Worm (Caenorhabditis elegans) whole organism, early embryonic: ENCODE measurements around the gene wdr-48.

ENCODE experiments used
- B0310.2 ChIP-seq: sonication (generic microtip); optimal IDR thresholded peaks from 2 replicates; lab custom pipeline; 2016; ENCODE audit warnings: mild to moderate bottlenecking, missing genetic modification characterization, missing compliant biosample characterization
- F13C5.2 ChIP-seq: sonication (generic microtip); optimal IDR thresholded peaks from 2 replicates; lab custom pipeline; 2017; ENCODE audit warnings: mild to moderate bottlenecking, missing genetic modification characterization, inconsistent platforms, missing compliant biosample characterization
- aly-1 ChIP-seq: sonication (generic microtip); optimal IDR thresholded peaks from 2 replicates; lab custom pipeline; 2016; ENCODE audit warnings: missing genetic modification characterization, missing compliant biosample characterization
- ama-1 ChIP-seq: fragments of 150-350 bp; optimal IDR thresholded peaks from 2 replicates; lab custom pipeline; 2014
- ceh-13 ChIP-seq: fragments of 200-800 bp; sonication (Bioruptor generic); optimal IDR thresholded peaks from 2 replicates; lab custom pipeline; 2018; ENCODE audit warnings: mild to moderate bottlenecking, missing genetic modification characterization, missing compliant biosample characterization
- ets-7 ChIP-seq: sonication (generic microtip); optimal IDR thresholded peaks from 2 replicates; lab custom pipeline; 2016; ENCODE audit warnings: missing genotype, missing genetic modification characterization, missing compliant biosample characterization
- hmbx-1 ChIP-seq: sonication (generic microtip); optimal IDR thresholded peaks from 2 replicates; lab custom pipeline; 2016; ENCODE audit warnings: mild to moderate bottlenecking, missing genetic modification characterization, missing compliant biosample characterization
- hnd-1 ChIP-seq: sonication (generic microtip); optimal IDR thresholded peaks from 2 replicates; lab custom pipeline; 2016; ENCODE audit warnings: missing genetic modification characterization, missing compliant biosample characterization
- pes-1 ChIP-seq: fragments of 200-800 bp; sonication (Bioruptor generic); IDR thresholded peaks from 2 replicates; pipeline ENCODE4 v1.3.6; 2022; ENCODE audit warnings: missing genetic modification reagents, missing genetic modification characterization, missing compliant biosample characterization
- scrt-1 ChIP-seq: fragments of 200-800 bp; sonication (Bioruptor generic); IDR thresholded peaks from 2 replicates; pipeline ENCODE4 v1.3.6; 2022; ENCODE audit warnings: missing genetic modification characterization, missing compliant biosample characterization
- sea-1 ChIP-seq: fragments of 200-800 bp; sonication (Bioruptor generic); conservative IDR thresholded peaks from 2 replicates; pipeline ENCODE4 v1.3.6; 2022; ENCODE audit warnings: missing genetic modification characterization, missing compliant biosample characterization
- tbx-11 ChIP-seq: fragments of 200-800 bp; sonication (Bioruptor generic); IDR thresholded peaks from 2 replicates; pipeline ENCODE4 v1.3.6; 2022; ENCODE audit warnings: missing genetic modification characterization, missing compliant biosample characterization
- tbx-37 ChIP-seq: fragments of 200-800 bp; sonication (Bioruptor generic); conservative IDR thresholded peaks from 2 replicates; pipeline ENCODE4 v1.3.6; 2022; ENCODE audit warnings: missing genetic modification reagents, missing genetic modification characterization, missing compliant biosample characterization
- tra-4 ChIP-seq: sonication (generic microtip); optimal IDR thresholded peaks from 2 replicates; lab custom pipeline; 2017; ENCODE audit warnings: missing genetic modification characterization, missing compliant biosample characterization

The wdr-48 gene

DNA sequence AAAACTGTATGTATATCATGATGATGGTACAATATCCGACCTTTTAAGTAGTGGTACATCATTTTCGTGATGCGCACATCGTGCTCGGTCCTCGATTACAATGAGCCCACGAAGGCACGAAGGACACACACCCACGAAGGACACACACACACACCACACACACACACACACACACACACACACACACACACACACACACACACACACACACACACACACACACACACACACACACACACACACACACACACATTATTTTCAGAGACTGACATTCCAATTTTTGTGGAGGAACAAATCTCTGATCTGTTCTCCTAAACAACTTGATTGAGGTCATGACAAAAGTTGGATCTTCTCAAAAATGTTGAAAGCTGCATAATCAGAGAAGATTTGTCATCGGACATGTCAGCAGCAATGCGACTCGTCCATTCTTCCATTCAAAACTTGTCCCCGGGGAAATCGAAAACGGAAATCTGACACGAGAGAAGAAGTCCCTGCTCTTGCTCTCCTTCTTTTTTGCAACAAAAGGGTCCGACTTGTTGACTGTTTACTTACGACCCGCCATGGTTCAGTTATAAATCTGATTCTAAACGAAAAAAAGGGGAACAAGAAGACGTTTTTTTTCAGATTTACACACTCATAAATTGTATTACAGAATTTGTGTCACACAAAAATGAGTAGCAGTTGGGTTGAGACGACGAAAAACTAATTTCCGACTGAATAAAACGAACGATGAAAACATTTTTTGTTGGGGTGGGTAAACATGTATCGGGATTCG lies 47.7 kb downstream of the wdr-48 start:
- TF ChIP-seq F13C5.2 (tag; lab: Kevin White, UChicago) (no peak), ceh-13 (GFP tag; lab: Kevin White, UChicago) (no peak), hnd-1 (no peak)

DNA sequence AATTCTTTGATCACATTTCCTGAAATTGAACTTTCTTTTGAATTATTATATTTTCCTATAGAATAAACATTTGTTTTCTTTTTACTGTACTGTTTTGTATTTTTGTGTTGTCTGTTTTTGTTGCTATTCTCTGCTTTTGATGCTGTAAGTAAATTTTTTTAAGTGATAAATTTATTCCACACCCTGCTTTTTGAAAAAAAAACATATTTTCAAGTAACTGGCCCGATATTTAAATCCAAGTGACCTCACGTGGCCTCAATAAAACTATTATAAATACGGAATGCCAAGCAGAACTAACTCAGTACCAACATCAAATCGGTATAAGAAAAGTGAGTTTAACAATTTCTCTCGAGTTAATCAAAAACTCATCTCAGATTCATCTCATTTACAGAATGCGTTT lies 49.5 kb downstream of the wdr-48 start, which contains the start of gene clec-151:
Gene clec-151, plus strand, starts transcription at position 301 of the 400 bp plus-strand sequence.
- TF ChIP-seq hnd-1 (no peak), tbx-11 (GFP tag; lab: Robert Waterston, UW) (no peak), tra-4 (no peak), ceh-13 (GFP tag; lab: Kevin White, UChicago) (no peak), tbx-37 (no peak), ama-1 (no peak), aly-1 (tag; lab: Kevin White, UChicago) (no peak), hmbx-1 (tag; lab: Kevin White, UChicago) (no peak), sea-1 (GFP tag; lab: Robert Waterston, UW) (no peak), F13C5.2 (tag; lab: Kevin White, UChicago) (no peak), B0310.2 (tag; lab: Kevin White, UChicago) (no peak), ets-7 (tag; lab: Kevin White, UChicago) (no peak), pes-1 (GFP tag; lab: Robert Waterston, UW) (no peak), scrt-1 (GFP tag; lab: Robert Waterston, UW) (no peak)
